Fruit fly (Drosophila melanogaster) S2 (cell line): ENCODE results near the gene CG42514.

Experiments
- CG8478 ChIP-seq: fragments of >200 bp; optimal IDR thresholded peaks from 2 replicates; lab custom pipeline; 2018
- CTCF ChIP-seq, 2 experiments: fragments of >200 bp; optimal IDR thresholded peaks; 2 replicates each; lab custom pipeline; 2018

dm6 chr3L:16442628-16443027, 53.4 kb downstream of the CG42514 start:
- TF ChIP-seq CG8478 (lab: Kevin White, UChicago), result no peak
- no peak for TF ChIP-seq CTCF (optimal IDR thresholded peaks at IDR 0.05; lab: Kevin White, UChicago)
